Worm (Caenorhabditis elegans) whole organism, late embryonic: ENCODE results near the gene R07E5.19.
A peak's percentile ranks its signal among the peaks of the same experiment; 100 is the strongest.

Source experiments
- C08G9.2 ChIP-seq: sonication (generic microtip); optimal IDR thresholded peaks from 2 replicates; lab custom pipeline; 2016; ENCODE audit warnings: mild to moderate bottlenecking, missing genetic modification characterization, moderate library complexity, missing compliant biosample characterization
- C38D4.7 ChIP-seq: fragments of 200-800 bp; sonication (Bioruptor generic); optimal IDR thresholded peaks from 2 replicates; lab custom pipeline; 2018; ENCODE audit warnings: mild to moderate bottlenecking, missing genetic modification characterization, moderate library complexity, missing compliant biosample characterization
- K09A11.1 ChIP-seq: sonication (generic microtip); optimal IDR thresholded peaks from 2 replicates; lab custom pipeline; 2017; ENCODE audit warnings: antibody characterized with exemption, mild to moderate bottlenecking, missing genetic modification characterization, missing compliant biosample characterization; ENCODE audit not compliant: insufficient read depth
- T23F11.4 ChIP-seq: fragments of 200-800 bp; sonication (Bioruptor generic); optimal IDR thresholded peaks from 2 replicates; lab custom pipeline; 2018; ENCODE audit warnings: mild to moderate bottlenecking, missing genetic modification characterization, missing compliant biosample characterization
- Y22D7AL.16 ChIP-seq: sonication (generic microtip); optimal IDR thresholded peaks from 2 replicates; lab custom pipeline; 2016; ENCODE audit warnings: missing genetic modification characterization, missing compliant biosample characterization
- ceh-14 ChIP-seq: sonication (generic microtip); optimal IDR thresholded peaks from 2 replicates; lab custom pipeline; 2016; ENCODE audit warnings: missing genotype, missing genetic modification characterization, missing compliant biosample characterization
- ceh-18 ChIP-seq: sonication (generic microtip); optimal IDR thresholded peaks from 2 replicates; lab custom pipeline; 2016; ENCODE audit warnings: missing genetic modification characterization, missing compliant biosample characterization
- ceh-2 ChIP-seq: sonication (generic microtip); optimal IDR thresholded peaks from 2 replicates; lab custom pipeline; 2016; ENCODE audit warnings: missing genotype, missing genetic modification characterization, missing compliant biosample characterization
- ceh-22 ChIP-seq: sonication (generic microtip); optimal IDR thresholded peaks from 2 replicates; lab custom pipeline; 2017; ENCODE audit warnings: missing biosample characterization, missing genetic modification characterization
- ceh-24 ChIP-seq: sonication (generic microtip); optimal IDR thresholded peaks from 2 replicates; lab custom pipeline; 2016; ENCODE audit warnings: mild to moderate bottlenecking, missing genetic modification characterization, missing compliant biosample characterization
- ceh-31 ChIP-seq: sonication (generic microtip); optimal IDR thresholded peaks from 2 replicates; lab custom pipeline; 2016; ENCODE audit warnings: missing genetic modification characterization, missing compliant biosample characterization
- ceh-34 ChIP-seq: sonication (generic microtip); optimal IDR thresholded peaks from 2 replicates; lab custom pipeline; 2016; ENCODE audit warnings: mild to moderate bottlenecking, missing genetic modification characterization, missing compliant biosample characterization
- ceh-45 ChIP-seq: fragments of 200-800 bp; sonication (Bioruptor generic); IDR thresholded peaks from 2 replicates; pipeline ENCODE4 v1.3.6; 2022; ENCODE audit warnings: missing genetic modification reagents, missing genetic modification characterization, missing compliant biosample characterization
- ceh-48 ChIP-seq: sonication (generic microtip); optimal IDR thresholded peaks from 2 replicates; lab custom pipeline; 2016; ENCODE audit warnings: missing genetic modification characterization, inconsistent platforms, missing compliant biosample characterization
- ceh-6 ChIP-seq: fragments of 200-800 bp; sonication (Bioruptor generic); optimal IDR thresholded peaks from 2 replicates; lab custom pipeline; 2018; ENCODE audit warnings: mild to moderate bottlenecking, missing genetic modification characterization, missing compliant biosample characterization
- che-1 ChIP-seq: sonication (generic microtip); optimal IDR thresholded peaks from 2 replicates; lab custom pipeline; 2016; ENCODE audit warnings: mild to moderate bottlenecking, missing genetic modification characterization, missing compliant biosample characterization
- dve-1 ChIP-seq: sonication (generic microtip); optimal IDR thresholded peaks from 2 replicates; lab custom pipeline; 2017; ENCODE audit warnings: antibody characterized with exemption, mild to moderate bottlenecking, missing genetic modification characterization, missing compliant biosample characterization
- elt-2 ChIP-seq: sonication (generic microtip); optimal IDR thresholded peaks from 2 replicates; lab custom pipeline; 2016; ENCODE audit warnings: missing genetic modification reagents, missing genetic modification characterization, missing compliant biosample characterization
- ets-4 ChIP-seq: sonication (generic microtip); optimal IDR thresholded peaks from 2 replicates; lab custom pipeline; 2016; ENCODE audit warnings: missing genetic modification characterization, missing compliant biosample characterization
- fax-1 ChIP-seq: sonication (generic microtip); optimal IDR thresholded peaks from 2 replicates; lab custom pipeline; 2016; ENCODE audit warnings: missing genotype, missing genetic modification characterization, missing compliant biosample characterization
- fkh-6 ChIP-seq: sonication (generic microtip); optimal IDR thresholded peaks from 2 replicates; lab custom pipeline; 2016; ENCODE audit warnings: missing genetic modification characterization, missing compliant biosample characterization
- gmeb-2 ChIP-seq: sonication (generic microtip); optimal IDR thresholded peaks from 2 replicates; lab custom pipeline; 2016; ENCODE audit warnings: missing genetic modification characterization, inconsistent platforms, missing compliant biosample characterization
- hlh-15 ChIP-seq: sonication (generic microtip); optimal IDR thresholded peaks from 2 replicates; lab custom pipeline; 2016; ENCODE audit warnings: missing genetic modification characterization, missing compliant biosample characterization
- hlh-30 ChIP-seq: sonication (generic microtip); optimal IDR thresholded peaks from 2 replicates; lab custom pipeline; 2017; ENCODE audit warnings: antibody characterized with exemption, missing genetic modification characterization, missing compliant biosample characterization; ENCODE audit not compliant: insufficient read depth
- lim-6 ChIP-seq: sonication (generic microtip); optimal IDR thresholded peaks from 2 replicates; lab custom pipeline; 2016; ENCODE audit warnings: missing genetic modification characterization, missing compliant biosample characterization
- mec-3 ChIP-seq: sonication (generic microtip); optimal IDR thresholded peaks from 2 replicates; lab custom pipeline; 2016; ENCODE audit warnings: borderline replicate concordance, missing genetic modification characterization, missing compliant biosample characterization
- nfya-1 ChIP-seq: sonication (generic microtip); optimal IDR thresholded peaks from 2 replicates; lab custom pipeline; 2017; ENCODE audit warnings: missing genetic modification characterization, mild to moderate bottlenecking, missing compliant biosample characterization, antibody characterized with exemption, moderate library complexity
- nhr-11 ChIP-seq: fragments of 150-350 bp; optimal IDR thresholded peaks from 2 replicates; lab custom pipeline; 2014; ENCODE audit warnings: missing biosample characterization, missing genetic modification characterization
- nhr-232 ChIP-seq: sonication (generic microtip); optimal IDR thresholded peaks from 2 replicates; lab custom pipeline; 2016; ENCODE audit warnings: missing genetic modification characterization, missing compliant biosample characterization
- pag-3 ChIP-seq: sonication (generic microtip); optimal IDR thresholded peaks from 2 replicates; lab custom pipeline; 2016; ENCODE audit warnings: missing compliant biosample characterization, missing genetic modification characterization, borderline replicate concordance
- pat-9 ChIP-seq: fragments of 200-800 bp; sonication (Bioruptor generic); optimal IDR thresholded peaks from 2 replicates; lab custom pipeline; 2018; ENCODE audit warnings: mild to moderate bottlenecking, missing genetic modification characterization, moderate library complexity, missing compliant biosample characterization
- pax-1 ChIP-seq: fragments of 150-350 bp; optimal IDR thresholded peaks from 2 replicates; lab custom pipeline; 2014; ENCODE audit warnings: missing biosample characterization, missing genetic modification characterization
- pha-2 ChIP-seq: sonication (generic microtip); optimal IDR thresholded peaks from 2 replicates; lab custom pipeline; 2017; ENCODE audit warnings: mild to moderate bottlenecking, missing genetic modification characterization, missing compliant biosample characterization
- pros-1 ChIP-seq: fragments of 150-350 bp; optimal IDR thresholded peaks from 2 replicates; lab custom pipeline; 2014; ENCODE audit warnings: missing biosample characterization, missing genetic modification reagents, missing genetic modification characterization
- sox-2 ChIP-seq: fragments of 200-800 bp; sonication (Bioruptor generic); IDR thresholded peaks from 2 replicates; pipeline ENCODE4 v1.3.6; 2022; ENCODE audit warnings: missing genetic modification reagents, missing genetic modification characterization, missing compliant biosample characterization
- sox-4 ChIP-seq: sonication (generic microtip); optimal IDR thresholded peaks from 2 replicates; lab custom pipeline; 2017; ENCODE audit warnings: mild to moderate bottlenecking, missing genetic modification characterization, inconsistent platforms, missing compliant biosample characterization
- syd-9 ChIP-seq: sonication (generic microtip); optimal IDR thresholded peaks from 2 replicates; lab custom pipeline; 2016; ENCODE audit warnings: mild to moderate bottlenecking, missing genetic modification characterization, moderate library complexity, missing compliant biosample characterization
- tbx-2 ChIP-seq: sonication (generic microtip); optimal IDR thresholded peaks from 2 replicates; lab custom pipeline; 2016; ENCODE audit warnings: missing genetic modification characterization, missing compliant biosample characterization
- tbx-7 ChIP-seq: sonication (generic microtip); optimal IDR thresholded peaks from 2 replicates; lab custom pipeline; 2016; ENCODE audit warnings: missing genotype, missing genetic modification characterization, missing compliant biosample characterization
- ttx-3 ChIP-seq: sonication (generic microtip); optimal IDR thresholded peaks from 2 replicates; lab custom pipeline; 2016; ENCODE audit warnings: missing genetic modification reagents, missing genetic modification characterization, missing compliant biosample characterization
- unc-42 ChIP-seq: sonication (generic microtip); optimal IDR thresholded peaks from 2 replicates; lab custom pipeline; 2016; ENCODE audit warnings: missing genotype, missing genetic modification characterization, missing compliant biosample characterization
- unc-55 ChIP-seq: sonication (generic microtip); optimal IDR thresholded peaks from 2 replicates; lab custom pipeline; 2017; ENCODE audit warnings: missing biosample characterization, missing genetic modification reagents, missing genetic modification characterization
- unc-86 ChIP-seq: sonication (generic microtip); optimal IDR thresholded peaks from 2 replicates; lab custom pipeline; 2016; ENCODE audit warnings: missing genetic modification characterization, missing compliant biosample characterization
- zip-5 ChIP-seq: sonication (generic microtip); optimal IDR thresholded peaks from 2 replicates; lab custom pipeline; 2016; ENCODE audit warnings: missing genetic modification characterization, missing compliant biosample characterization
- ztf-16 ChIP-seq: sonication (generic microtip); optimal IDR thresholded peaks from 2 replicates; lab custom pipeline; 2017; ENCODE audit warnings: missing genetic modification characterization, missing compliant biosample characterization

Gene R07E5.19

ce11 chrIII:4419117-4419978, 1.5 kb upstream of the R07E5.19 start, which contains the start of the genes R07E5.7 and cku-80:
Gene R07E5.7 (minus strand): TSS chrIII:4419167.
Gene cku-80 (plus strand): TSS chrIII:4419848.
- TF ChIP-seq nfya-1 (tag; lab: Kevin White, UChicago) (peak; percentile 53), sox-2 (no peak), ztf-16 (tag; lab: Kevin White, UChicago) (no peak), ceh-34 (peak; percentile 20), ceh-31 (tag; lab: Kevin White, UChicago) (no peak), gmeb-2 (no peak), ceh-24 (tag; lab: Kevin White, UChicago) (no peak), tbx-2 (tag; lab: Kevin White, UChicago) (no peak), unc-55 (no peak), tbx-7 (tag; lab: Kevin White, UChicago) (no peak), pat-9 (tag; lab: Kevin White, UChicago) (peak; percentile 12), pax-1 (no peak), ceh-48 (tag; lab: Kevin White, UChicago) (no peak), ceh-18 (tag; lab: Kevin White, UChicago) (no peak), pros-1 (no peak), ttx-3 (no peak), mec-3 (tag; lab: Kevin White, UChicago) (no peak), ceh-14 (tag; lab: Kevin White, UChicago) (no peak), ceh-45 (GFP tag; lab: Robert Waterston, UW) (no peak), fax-1 (tag; lab: Kevin White, UChicago) (no peak), C08G9.2 (tag; lab: Kevin White, UChicago) (no peak), sox-4 (no peak), hlh-30 (tag; lab: Kevin White, UChicago) (peak; percentile 64), unc-42 (peak; percentile 17), ets-4 (tag; lab: Kevin White, UChicago) (no peak), pag-3 (no peak), fkh-6 (tag; lab: Kevin White, UChicago) (no peak), Y22D7AL.16 (tag; lab: Kevin White, UChicago) (no peak), lim-6 (tag; lab: Kevin White, UChicago) (no peak), ceh-6 (GFP tag; lab: Kevin White, UChicago) (no peak), elt-2 (tag; lab: Kevin White, UChicago) (peak; percentile 39), dve-1 (tag; lab: Kevin White, UChicago) (no peak), K09A11.1 (no peak)
- TF ChIP-seq, all 69 proteins: peak for 6

- TF ChIP-seq nhr-11 (tag; lab: Kevin White, UChicago) = no peak
- no peak for TF ChIP-seq gmeb-2
- TF ChIP-seq elt-2 (tag; lab: Kevin White, UChicago) = no peak
- TF ChIP-seq hlh-30 (tag; lab: Kevin White, UChicago) = no peak
- TF ChIP-seq unc-86 (tag; lab: Kevin White, UChicago) = no peak
- no peak for TF ChIP-seq pax-1
- no peak for TF ChIP-seq T23F11.4 (GFP tag; lab: Kevin White, UChicago)
- no peak for TF ChIP-seq ceh-22 (tag; lab: Kevin White, UChicago)
- no peak for TF ChIP-seq ets-4 (tag; lab: Kevin White, UChicago)
Measured at ce11 chrIII:4415135-4415534, 2.7 kb downstream of the R07E5.19 start, which contains the start of gene R07E5.11. Gene R07E5.11 (minus strand): TSS chrIII:4415235.

- TF ChIP-seq nfya-1 (tag; lab: Kevin White, UChicago) (peak; percentile 12), sox-2 (peak; percentile 63), Y22D7AL.16 (tag; lab: Kevin White, UChicago) (peak; percentile 20), T23F11.4 (GFP tag; lab: Kevin White, UChicago) (peak; percentile 29), K09A11.1 (peak; percentile 22), unc-42 (peak; percentile 5), ceh-2 (tag; lab: Kevin White, UChicago) (peak; percentile 5), ceh-34 (peak; percentile 19), nhr-232 (tag; lab: Kevin White, UChicago) (peak; percentile 9), fax-1 (tag; lab: Kevin White, UChicago) (peak; percentile 20), C38D4.7 (peak; percentile 41), che-1 (tag; lab: Kevin White, UChicago) (peak; percentile 11), zip-5 (tag; lab: Kevin White, UChicago) (peak; percentile 8), syd-9 (tag; lab: Kevin White, UChicago) (peak; percentile 30), ceh-45 (GFP tag; lab: Robert Waterston, UW) (peak; percentile 66; the same call in 1 of the 2 replicates), tbx-2 (tag; lab: Kevin White, UChicago) (peak; percentile 44), pha-2 (tag; lab: Kevin White, UChicago) (peak; percentile 42), ceh-18 (tag; lab: Kevin White, UChicago) (peak; percentile 11), fkh-6 (tag; lab: Kevin White, UChicago) (peak; percentile 19), ceh-14 (tag; lab: Kevin White, UChicago) (peak; percentile 41), hlh-15 (peak; percentile 7), ceh-6 (GFP tag; lab: Kevin White, UChicago) (peak; percentile 38)
Measured at ce11 chrIII:4414041-4414440, 3.8 kb downstream of the R07E5.19 start.
